Fruit fly (Drosophila melanogaster) whole organism, embryonic: ENCODE results near the gene CG31816.
A peak's percentile ranks its signal among the peaks of the same experiment; 100 is the strongest.

ENCODE experiments used
- Adf1 ChIP-seq: fragments of 200-800 bp; sonication (Bioruptor generic); IDR thresholded peaks from 2 replicates; pipeline ENCODE4 v1.3.6; 2022; ENCODE audit warnings: missing biosample characterization, missing genetic modification characterization
- CG10431 ChIP-seq: fragments of 200-800 bp; sonication (Bioruptor generic); optimal IDR thresholded peaks from 3 replicates; lab custom pipeline; 2018; ENCODE audit warnings: missing biosample characterization, mild to moderate bottlenecking, missing genetic modification characterization
- CG11695 ChIP-seq: fragments of 200-800 bp; sonication (Bioruptor generic); IDR thresholded peaks from 3 replicates; pipeline ENCODE4 v1.3.6; 2022; ENCODE audit warnings: missing biosample characterization, missing genetic modification characterization
- CG12071 ChIP-seq: fragments of 200-800 bp; sonication (Bioruptor generic); optimal IDR thresholded peaks from 3 replicates; lab custom pipeline; 2018; ENCODE audit warnings: missing biosample characterization, mild to moderate bottlenecking, missing genetic modification characterization
- CG12219 ChIP-seq: fragments of 200-800 bp; sonication (Bioruptor generic); optimal IDR thresholded peaks from 3 replicates; lab custom pipeline; 2018; ENCODE audit warnings: missing biosample characterization, mild to moderate bottlenecking, missing genetic modification characterization
- CG12391 ChIP-seq: fragments of 200-800 bp; sonication (Bioruptor generic); optimal IDR thresholded peaks from 3 replicates; lab custom pipeline; 2018; ENCODE audit warnings: missing biosample characterization, mild to moderate bottlenecking, missing genetic modification characterization, moderate library complexity
- CG13424 ChIP-seq: fragments of 200-800 bp; sonication (Bioruptor generic); optimal IDR thresholded peaks from 2 replicates; lab custom pipeline; 2019; ENCODE audit warnings: missing biosample characterization, mild to moderate bottlenecking, missing genetic modification characterization, moderate library complexity
- CG13775 ChIP-seq: fragments of 200-800 bp; sonication (Bioruptor generic); optimal IDR thresholded peaks from 3 replicates; lab custom pipeline; 2017; ENCODE audit warnings: missing biosample characterization, mild to moderate bottlenecking, missing genetic modification characterization
- CG13894 ChIP-seq: fragments of 200-800 bp; sonication (Bioruptor generic); optimal IDR thresholded peaks from 3 replicates; lab custom pipeline; 2018; ENCODE audit warnings: missing biosample characterization, mild to moderate bottlenecking, missing genetic modification characterization, moderate library complexity
- CG1529 ChIP-seq: fragments of 200-800 bp; sonication (Bioruptor generic); optimal IDR thresholded peaks from 3 replicates; lab custom pipeline; 2018; ENCODE audit warnings: missing biosample characterization, missing genetic modification characterization
- CG15601 ChIP-seq: fragments of 200-800 bp; sonication (Bioruptor generic); optimal IDR thresholded peaks from 3 replicates; lab custom pipeline; 2019; ENCODE audit warnings: missing biosample characterization, mild to moderate bottlenecking, missing genetic modification characterization, moderate library complexity
- CG17912 ChIP-seq: fragments of 200-800 bp; sonication (Bioruptor generic); optimal IDR thresholded peaks from 2 replicates; lab custom pipeline; 2018; ENCODE audit warnings: missing biosample characterization, mild to moderate bottlenecking, missing genetic modification characterization
- CG32767 ChIP-seq: fragments of 200-800 bp; sonication (Bioruptor generic); IDR thresholded peaks from 2 replicates; pipeline ENCODE4 v1.3.6; 2022; ENCODE audit warnings: missing biosample characterization, missing genetic modification characterization
- CG3407 ChIP-seq: fragments of 200-800 bp; sonication (Bioruptor generic); optimal IDR thresholded peaks from 2 replicates; lab custom pipeline; 2018; ENCODE audit warnings: missing biosample characterization, mild to moderate bottlenecking, missing genetic modification characterization
- CG34422 ChIP-seq: fragments of 200-800 bp; sonication (Bioruptor generic); IDR thresholded peaks from 3 replicates; pipeline ENCODE4 v1.3.6; 2022; ENCODE audit warnings: missing biosample characterization, missing genetic modification characterization
- CG4328 ChIP-seq: fragments of 200-800 bp; sonication (Bioruptor generic); optimal IDR thresholded peaks from 3 replicates; lab custom pipeline; 2017; ENCODE audit warnings: missing biosample characterization, missing genetic modification reagents, missing genetic modification characterization
- CG4404 ChIP-seq: fragments of 200-800 bp; sonication (Bioruptor generic); IDR thresholded peaks from 2 replicates; pipeline ENCODE4 v1.3.6; 2022; ENCODE audit warnings: missing biosample characterization, missing genetic modification characterization
- CG4730 ChIP-seq: fragments of 200-800 bp; sonication (Bioruptor generic); IDR thresholded peaks from 2 replicates; pipeline ENCODE4 v1.3.6; 2022; ENCODE audit warnings: missing biosample characterization, missing genetic modification characterization
- CG5953 ChIP-seq: fragments of 200-800 bp; sonication (Bioruptor generic); IDR thresholded peaks from 2 replicates; pipeline ENCODE4 v1.3.6; 2022; ENCODE audit warnings: missing biosample characterization, missing genetic modification characterization
- CG7745 ChIP-seq: fragments of 200-800 bp; sonication (Bioruptor generic); optimal IDR thresholded peaks from 2 replicates; lab custom pipeline; 2018; ENCODE audit warnings: missing biosample characterization, mild to moderate bottlenecking, missing genetic modification characterization, moderate library complexity
- CG8290 ChIP-seq, 3 experiments: fragments of 200-800 bp; sonication (Bioruptor generic); optimal IDR thresholded peaks; 2 replicates each; lab custom pipeline; 2016 to 2019; ENCODE audit warnings: missing biosample characterization in 3 of 3, missing genetic modification characterization in 3 of 3, mild to moderate bottlenecking in 2 of 3, moderate library complexity in 1 of 3
- CG8924 ChIP-seq: fragments of 200-800 bp; optimal IDR thresholded peaks from 3 replicates; lab custom pipeline; 2019; ENCODE audit warnings: missing biosample characterization, mild to moderate bottlenecking, missing genetic modification characterization, moderate library complexity
- CG9215 ChIP-seq: fragments of 200-800 bp; sonication (Bioruptor generic); IDR thresholded peaks from 2 replicates; pipeline ENCODE4 v1.3.6; 2022; ENCODE audit warnings: missing biosample characterization, missing genetic modification characterization
- CG9437 ChIP-seq: fragments of 200-800 bp; sonication (Bioruptor generic); optimal IDR thresholded peaks from 2 replicates; lab custom pipeline; 2018; ENCODE audit warnings: missing biosample characterization, mild to moderate bottlenecking, missing genetic modification characterization
- CG9932 ChIP-seq: fragments of 200-800 bp; sonication (Bioruptor generic); IDR thresholded peaks from 2 replicates; pipeline ENCODE4 v1.3.6; 2022; ENCODE audit warnings: missing biosample characterization, missing genetic modification characterization
- D19B ChIP-seq: fragments of 200-800 bp; sonication (Bioruptor generic); optimal IDR thresholded peaks from 2 replicates; lab custom pipeline; 2017; ENCODE audit warnings: missing biosample characterization, mild to moderate bottlenecking, missing genetic modification characterization
- Dfd ChIP-seq, 2 experiments: fragments of >200 bp; optimal IDR thresholded peaks; 2 replicates each; lab custom pipeline; 2017; ENCODE audit warnings: missing biosample characterization in 2 of 2, missing genetic modification characterization in 2 of 2
- Dip3 ChIP-seq: fragments of 200-800 bp; sonication (Bioruptor generic); optimal IDR thresholded peaks from 3 replicates; lab custom pipeline; 2016; ENCODE audit warnings: missing biosample characterization, missing genetic modification characterization
- NK7.1 ChIP-seq: fragments of 200-800 bp; sonication (Bioruptor generic); optimal IDR thresholded peaks from 3 replicates; lab custom pipeline; 2016; ENCODE audit warnings: missing biosample characterization, missing genetic modification characterization
- Neu2 ChIP-seq: fragments of 200-800 bp; sonication (Bioruptor generic); optimal IDR thresholded peaks from 3 replicates; lab custom pipeline; 2016; ENCODE audit warnings: missing biosample characterization, missing genetic modification characterization, borderline replicate concordance
- Nf-YA ChIP-seq: fragments of 200-800 bp; sonication (Bioruptor generic); IDR thresholded peaks from 2 replicates; pipeline ENCODE4 v1.3.6; 2022; ENCODE audit warnings: missing biosample characterization, missing genetic modification characterization
- Nf-YB ChIP-seq: fragments of 200-800 bp; sonication (Bioruptor generic); optimal IDR thresholded peaks from 3 replicates; lab custom pipeline; 2019; ENCODE audit warnings: missing biosample characterization, mild to moderate bottlenecking, missing genetic modification characterization, moderate library complexity
- Nf-YC ChIP-seq: fragments of 200-800 bp; optimal IDR thresholded peaks from 3 replicates; lab custom pipeline; 2019; ENCODE audit warnings: missing biosample characterization, mild to moderate bottlenecking, missing genetic modification characterization, moderate library complexity
- Taf1 ChIP-seq: fragments of 200-800 bp; sonication (Bioruptor generic); IDR thresholded peaks from 2 replicates; pipeline ENCODE4 v1.3.6; 2022; ENCODE audit warnings: missing biosample characterization, missing genetic modification characterization
- cas ChIP-seq: fragments of 200-800 bp; sonication (Bioruptor generic); IDR thresholded peaks from 2 replicates; pipeline ENCODE4 v1.3.6; 2022; ENCODE audit warnings: missing biosample characterization, missing genetic modification characterization
- cg ChIP-seq: fragments of 200-800 bp; sonication (Bioruptor generic); optimal IDR thresholded peaks from 3 replicates; lab custom pipeline; 2019; ENCODE audit warnings: missing biosample characterization, mild to moderate bottlenecking, missing genetic modification characterization, moderate library complexity
- chm ChIP-seq: fragments of 200-800 bp; sonication (Bioruptor generic); IDR thresholded peaks from 2 replicates; pipeline ENCODE4 v1.3.6; 2022; ENCODE audit warnings: missing biosample characterization, missing genetic modification characterization
- croc ChIP-seq: fragments of 200-800 bp; sonication (Bioruptor generic); conservative IDR thresholded peaks from 3 replicates; pipeline ENCODE4 v1.3.6; 2022; ENCODE audit warnings: missing biosample characterization, missing genetic modification characterization
- da ChIP-seq: fragments of 200-800 bp; sonication (Bioruptor generic); optimal IDR thresholded peaks from 2 replicates; lab custom pipeline; 2016; ENCODE audit warnings: missing biosample characterization, missing genetic modification characterization
- dan ChIP-seq: fragments of 200-800 bp; sonication (Bioruptor generic); IDR thresholded peaks from 2 replicates; pipeline ENCODE4 v1.3.6; 2022; ENCODE audit warnings: missing biosample characterization, missing genetic modification characterization
- fd64A ChIP-seq: fragments of 200-800 bp; sonication (Bioruptor generic); optimal IDR thresholded peaks from 3 replicates; lab custom pipeline; 2018; ENCODE audit warnings: missing biosample characterization, mild to moderate bottlenecking, missing genetic modification characterization
- fru ChIP-seq: fragments of >200 bp; optimal IDR thresholded peaks from 2 replicates; lab custom pipeline; 2017
- gt ChIP-seq: fragments of 200-800 bp; sonication (Bioruptor generic); IDR thresholded peaks from 2 replicates; pipeline ENCODE4 v1.3.6; 2022; ENCODE audit warnings: missing biosample characterization, missing genetic modification characterization
- lab ChIP-seq: fragments of 200-800 bp; sonication (Bioruptor generic); optimal IDR thresholded peaks from 3 replicates; lab custom pipeline; 2017; ENCODE audit warnings: missing biosample characterization, missing genetic modification characterization, mild to moderate bottlenecking, moderate library complexity, missing genetic modification reagents
- p53 ChIP-seq: fragments of 200-800 bp; sonication (Bioruptor generic); optimal IDR thresholded peaks from 2 replicates; lab custom pipeline; 2016; ENCODE audit warnings: missing biosample characterization, missing genetic modification characterization
- pfk ChIP-seq: fragments of 200-800 bp; sonication (Bioruptor generic); optimal IDR thresholded peaks from 2 replicates; lab custom pipeline; 2018; ENCODE audit warnings: missing biosample characterization, mild to moderate bottlenecking, missing genetic modification characterization, moderate library complexity
- pita ChIP-seq: fragments of 200-800 bp; sonication (Bioruptor generic); optimal IDR thresholded peaks from 2 replicates; lab custom pipeline; 2017; ENCODE audit warnings: missing biosample characterization, mild to moderate bottlenecking, missing genetic modification characterization
- scrt ChIP-seq: fragments of 200-800 bp; sonication (Bioruptor generic); optimal IDR thresholded peaks from 2 replicates; lab custom pipeline; 2018; ENCODE audit warnings: missing biosample characterization, mild to moderate bottlenecking, missing genetic modification characterization, moderate library complexity
- sima ChIP-seq: fragments of 200-800 bp; sonication (Bioruptor generic); optimal IDR thresholded peaks from 2 replicates; lab custom pipeline; 2016; ENCODE audit warnings: missing biosample characterization, missing genetic modification characterization
- tup ChIP-seq: fragments of 200-800 bp; sonication (Bioruptor generic); optimal IDR thresholded peaks from 2 replicates; lab custom pipeline; 2016; ENCODE audit warnings: missing biosample characterization, mild to moderate bottlenecking, missing genetic modification characterization, moderate library complexity
- vnd ChIP-seq: fragments of 200-800 bp; sonication (Bioruptor generic); IDR thresholded peaks from 3 replicates; pipeline ENCODE4 v1.3.6; 2022; ENCODE audit warnings: missing biosample characterization, missing genetic modification characterization; ENCODE audit not compliant: partially characterized antibody

The CG31816 gene

DNA sequence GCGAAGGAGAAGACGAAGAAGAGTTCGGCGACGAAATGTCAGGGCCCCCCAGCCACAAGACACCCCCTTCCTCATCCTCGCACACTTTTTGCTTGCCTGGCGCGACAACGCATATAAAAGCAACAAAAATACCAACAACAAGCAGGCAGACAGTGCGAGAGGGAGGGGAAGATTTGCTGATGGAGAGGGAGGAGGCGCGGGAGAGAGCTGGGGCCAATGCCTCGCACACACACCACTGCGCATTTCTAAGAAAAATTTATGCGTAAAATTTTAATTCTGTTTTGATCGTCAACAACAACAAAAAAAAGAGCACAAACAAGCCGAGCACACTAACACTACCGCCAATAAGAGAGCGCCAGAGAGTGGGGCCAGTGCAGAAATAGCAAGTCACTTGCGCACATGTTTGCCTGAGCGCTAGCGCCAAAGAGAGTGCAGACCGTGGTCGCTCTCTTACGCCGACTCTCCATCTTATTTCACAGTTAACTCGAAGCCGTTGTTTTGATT is 16.3 kb upstream of the CG31816 start (continued):
- no peak for TF ChIP-seq Dip3 (GFP tag; lab: Kevin White, UChicago)
- TF ChIP-seq chm (GFP tag; lab: Robert Waterston, UW) = peak; percentile 55; the same call in 1 of the 2 replicates
- TF ChIP-seq CG7745 (tag; lab: Kevin White, UChicago) = peak; percentile 96
- peak; percentile 52 for TF ChIP-seq CG9932 (GFP tag; lab: Robert Waterston, UW)
- no peak for TF ChIP-seq da (GFP tag; lab: Kevin White, UChicago)
- TF ChIP-seq CG15601 (tag; lab: Kevin White, UChicago) = no peak
- no peak for TF ChIP-seq CG5953 (GFP tag; lab: Robert Waterston, UW)
- peak; percentile 45 for TF ChIP-seq CG4328 (GFP tag; lab: Kevin White, UChicago)
- TF ChIP-seq CG13424 (tag; lab: Kevin White, UChicago) = no peak
- no peak for TF ChIP-seq gt (GFP tag; lab: Robert Waterston, UW)
- TF ChIP-seq lab (GFP tag; lab: Kevin White, UChicago) = peak; percentile 52
- TF ChIP-seq p53 (GFP tag; lab: Kevin White, UChicago) = no peak
- peak; percentile 12 for TF ChIP-seq Nf-YB (GFP tag; lab: Kevin White, UChicago)
- 0 out of 3 replicates have a peak, but pooled peaks have one; percentile 17 for TF ChIP-seq CG34422 (GFP tag; lab: Robert Waterston, UW)
- no peak for TF ChIP-seq vnd (GFP tag; lab: Robert Waterston, UW)
- peak; percentile 39 for TF ChIP-seq CG3407 (GFP tag; lab: Kevin White, UChicago)
- TF ChIP-seq CG4730 (GFP tag; lab: Robert Waterston, UW) = no peak
- no peak for TF ChIP-seq CG17912 (GFP tag; lab: Kevin White, UChicago)
- TF ChIP-seq D19B (GFP tag; lab: Kevin White, UChicago) = no peak
- no peak for TF ChIP-seq CG9215 (GFP tag; lab: Robert Waterston, UW)
- TF ChIP-seq CG32767 (GFP tag; lab: Robert Waterston, UW) = no peak
- peak; percentile 74 for TF ChIP-seq CG13894
- TF ChIP-seq fru (lab: Kevin White, UChicago) = no peak
- no peak for TF ChIP-seq croc (GFP tag; lab: Robert Waterston, UW)
- TF ChIP-seq CG13775 (GFP tag; lab: Kevin White, UChicago) = no peak
- TF ChIP-seq Nf-YC (tag; lab: Kevin White, UChicago) = peak; percentile 67
- no peak for TF ChIP-seq tup (GFP tag; lab: Kevin White, UChicago)
- TF ChIP-seq sima (GFP tag; lab: Kevin White, UChicago) = no peak
- no peak for TF ChIP-seq CG12219
- peak; percentile 38; the same call in 1 of the 3 replicates for TF ChIP-seq CG11695
- TF ChIP-seq cg (GFP tag; lab: Kevin White, UChicago) = peak; percentile 95
- no peak for TF ChIP-seq dan (GFP tag; lab: Robert Waterston, UW)
- no peak for TF ChIP-seq Taf1
- TF ChIP-seq Adf1 (GFP tag; lab: Robert Waterston, UW) = peak; percentile 95
- TF ChIP-seq CG10431 = peak; percentile 61
- no peak for TF ChIP-seq pita (GFP tag; lab: Kevin White, UChicago)
- TF ChIP-seq CG8924 (tag; lab: Kevin White, UChicago) = peak; percentile 44
- no peak for TF ChIP-seq CG9437 (GFP tag; lab: Kevin White, UChicago)
- TF ChIP-seq CG12391 (tag; lab: Kevin White, UChicago) = no peak
- TF ChIP-seq CG1529 (GFP tag; lab: Kevin White, UChicago) = no peak
- no peak for TF ChIP-seq Nf-YA
- no peak for TF ChIP-seq NK7.1
- TF ChIP-seq scrt = no peak
- no peak for TF ChIP-seq Neu2 (GFP tag; lab: Kevin White, UChicago)
- TF ChIP-seq CG4404 (GFP tag; lab: Robert Waterston, UW) = no peak
- TF ChIP-seq fd64A (GFP tag; lab: Kevin White, UChicago) = peak; percentile 57
- no peak for TF ChIP-seq CG8290 (GFP tag; optimal IDR thresholded peaks at IDR 0.05; lab: Kevin White, UChicago)
- peak; percentile 18 to 74 for TF ChIP-seq CG8290 (tag; optimal IDR thresholded peaks at IDR 0.05; lab: Kevin White, UChicago)
- TF ChIP-seq pfk (GFP tag; lab: Kevin White, UChicago) = no peak
- TF ChIP-seq cas = no peak
- no peak for TF ChIP-seq Dfd (GFP tag; optimal IDR thresholded peaks at IDR 0.05; lab: Kevin White, UChicago)
- peak; percentile 0 for TF ChIP-seq CG12071 (GFP tag; lab: Kevin White, UChicago)
